Worm (Caenorhabditis elegans): ENCODE data around the gene Y110A2AL.7.

ce11 chrII:2878909-2879308 lies 35.9 kb upstream of the Y110A2AL.7 start:
- no peak for TF ChIP-seq unc-130 (GFP tag; optimal IDR thresholded peaks at IDR 0.05)
- no peak for TF ChIP-seq ceh-28 (tag; optimal IDR thresholded peaks at IDR 0.05)
- TF ChIP-seq egl-27 (tag; optimal IDR thresholded peaks at IDR 0.05): no peak
